Fruit fly (Drosophila melanogaster): Measurements from ENCODE around the gene CG8003.

CG8003 gene

DNA sequence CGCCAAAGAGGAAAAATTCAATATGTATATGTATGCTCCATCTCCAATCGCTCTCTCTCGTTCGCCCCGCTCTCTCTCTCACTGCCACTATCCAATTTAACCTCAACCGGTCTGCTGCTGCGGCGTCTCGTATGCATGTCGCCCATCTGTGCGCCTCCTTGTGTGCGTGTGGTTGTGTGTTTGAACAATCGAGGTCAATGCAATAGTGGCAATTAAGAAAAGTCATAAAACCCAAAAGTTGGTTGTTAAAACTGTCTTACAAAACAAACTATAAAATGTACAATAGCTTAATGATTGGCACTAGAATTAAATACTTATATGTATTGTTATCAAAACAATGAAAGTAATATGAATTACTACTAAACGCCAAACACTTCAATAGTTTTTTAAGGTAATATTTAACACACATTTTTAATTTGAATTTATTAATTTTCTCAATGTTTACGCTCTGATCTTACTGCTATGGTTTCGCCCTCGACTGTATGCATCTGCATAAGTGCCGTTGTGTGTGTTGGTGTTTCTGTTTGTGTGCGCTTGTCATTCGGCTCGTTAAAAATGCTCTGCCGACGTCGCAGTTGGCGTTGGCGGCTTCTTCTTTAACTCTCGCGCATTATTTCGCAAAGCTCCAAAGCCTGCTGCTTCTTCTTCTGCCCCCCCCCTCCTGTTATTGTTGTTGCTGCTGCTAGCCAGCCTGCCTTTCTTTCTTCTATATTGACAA lies 4.3 kb downstream of the CG8003 start:
- TF ChIP-seq CG34367 (tag; optimal IDR thresholded peaks at IDR 0.05) = peak; percentile 98
- peak; percentile 94 for TF ChIP-seq CG32121 (GFP tag; IDR thresholded peaks at IDR 0.05)
- TF ChIP-seq CG8301 (tag; optimal IDR thresholded peaks at IDR 0.05) = peak; percentile 99
- TF ChIP-seq CG10348 (GFP tag; IDR thresholded peaks at IDR 0.05) = peak; percentile 83; the same call in 1 of the 2 replicates
- peak; percentile 94 for TF ChIP-seq CG4496 (GFP tag; IDR thresholded peaks at IDR 0.05)
- peak; percentile 68 for TF ChIP-seq EcR (GFP tag; optimal IDR thresholded peaks at IDR 0.05)
- TF ChIP-seq Pif1B (GFP tag; optimal IDR thresholded peaks at IDR 0.05) = peak; percentile 97
- TF ChIP-seq CG12605 (GFP tag; IDR thresholded peaks at IDR 0.05) = peak; percentile 94
- peak; percentile 96 for TF ChIP-seq CG13204 (GFP tag; optimal IDR thresholded peaks at IDR 0.05)
- peak; percentile 99 for TF ChIP-seq CG8159 (tag; optimal IDR thresholded peaks at IDR 0.05)
- TF ChIP-seq CG9948 (tag; optimal IDR thresholded peaks at IDR 0.05) = peak; percentile 99
- TF ChIP-seq CG17806 (tag; optimal IDR thresholded peaks at IDR 0.05) = peak; percentile 99
- TF ChIP-seq Pif1A (GFP tag; optimal IDR thresholded peaks at IDR 0.05) = peak; percentile 97
- TF ChIP-seq CG15710 (tag; optimal IDR thresholded peaks at IDR 0.05) = peak; percentile 99
- peak; percentile 93 for TF ChIP-seq rn (GFP tag; IDR thresholded peaks at IDR 0.05)
- TF ChIP-seq gl (tag; optimal IDR thresholded peaks at IDR 0.05) = peak; percentile 97
- peak; percentile 79 for TF ChIP-seq fd96Ca (GFP tag; IDR thresholded peaks at IDR 0.05)
- TF ChIP-seq CG14655 (GFP tag; optimal IDR thresholded peaks at IDR 0.05) = peak; percentile 99
- TF ChIP-seq Snoo (tag; optimal IDR thresholded peaks at IDR 0.05) = peak; percentile 98
- TF ChIP-seq D1 (tag; optimal IDR thresholded peaks at IDR 0.05) = peak; percentile 98
- TF ChIP-seq Ets98B (GFP tag; IDR thresholded peaks at IDR 0.05) = peak; percentile 91

DNA sequence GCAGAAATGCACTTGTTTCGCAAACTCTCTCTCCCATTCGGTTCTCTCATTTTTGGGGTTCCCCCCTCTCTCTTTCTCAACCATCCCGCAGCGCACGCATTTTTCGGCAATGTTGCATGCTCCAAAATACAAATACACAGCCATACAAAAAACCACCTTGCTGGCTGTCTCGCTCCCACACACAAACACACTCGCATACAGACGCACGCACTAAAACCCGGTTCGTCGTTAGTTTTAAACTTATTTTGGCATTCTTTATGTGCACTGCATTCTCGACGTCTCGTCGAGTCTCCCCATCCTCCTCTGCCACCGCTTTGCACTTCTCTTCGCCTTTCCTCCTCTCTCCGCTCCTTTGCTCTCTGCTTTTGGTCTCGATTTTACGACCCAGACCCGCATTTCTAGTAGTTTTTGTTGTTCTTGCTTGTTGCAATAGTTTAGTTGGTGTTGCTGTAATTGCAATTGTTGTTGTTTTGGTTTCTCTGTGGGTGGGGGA lies 5.3 kb downstream of the CG8003 start:
- TF ChIP-seq CG8301 (tag; optimal IDR thresholded peaks at IDR 0.05) = no peak
- no peak for TF ChIP-seq gl (tag; optimal IDR thresholded peaks at IDR 0.05)
- TF ChIP-seq CG34367 (tag; optimal IDR thresholded peaks at IDR 0.05) = no peak
- TF ChIP-seq fd96Ca (GFP tag; IDR thresholded peaks at IDR 0.05) = peak; percentile 41; the same call in 2 of the 3 replicates
- 0 out of 2 replicates have a peak, but pooled peaks have one; percentile 50 for TF ChIP-seq CG32121 (GFP tag; IDR thresholded peaks at IDR 0.05)
- TF ChIP-seq CG4496 (GFP tag; IDR thresholded peaks at IDR 0.05) = no peak
- no peak for TF ChIP-seq Snoo (tag; optimal IDR thresholded peaks at IDR 0.05)
- no peak for TF ChIP-seq CG15710 (tag; optimal IDR thresholded peaks at IDR 0.05)
- TF ChIP-seq CG9948 (tag; optimal IDR thresholded peaks at IDR 0.05) = no peak
- TF ChIP-seq EcR (GFP tag; optimal IDR thresholded peaks at IDR 0.05) = peak; percentile 2
- no peak for TF ChIP-seq CG14655 (GFP tag; optimal IDR thresholded peaks at IDR 0.05)
- TF ChIP-seq CG10348 (GFP tag; IDR thresholded peaks at IDR 0.05) = 0 out of 2 replicates have a peak, but pooled peaks have one; percentile 7
- TF ChIP-seq Pif1B (GFP tag; optimal IDR thresholded peaks at IDR 0.05) = no peak
- peak; percentile 61 for TF ChIP-seq CG13204 (GFP tag; optimal IDR thresholded peaks at IDR 0.05)
- TF ChIP-seq rn (GFP tag; IDR thresholded peaks at IDR 0.05) = no peak
- TF ChIP-seq CG12605 (GFP tag; IDR thresholded peaks at IDR 0.05) = no peak
- TF ChIP-seq Pif1A (GFP tag; optimal IDR thresholded peaks at IDR 0.05) = no peak
- TF ChIP-seq Ets98B (GFP tag; IDR thresholded peaks at IDR 0.05) = no peak
- no peak for TF ChIP-seq CG8159 (tag; optimal IDR thresholded peaks at IDR 0.05)
- no peak for TF ChIP-seq CG17806 (tag; optimal IDR thresholded peaks at IDR 0.05)

DNA sequence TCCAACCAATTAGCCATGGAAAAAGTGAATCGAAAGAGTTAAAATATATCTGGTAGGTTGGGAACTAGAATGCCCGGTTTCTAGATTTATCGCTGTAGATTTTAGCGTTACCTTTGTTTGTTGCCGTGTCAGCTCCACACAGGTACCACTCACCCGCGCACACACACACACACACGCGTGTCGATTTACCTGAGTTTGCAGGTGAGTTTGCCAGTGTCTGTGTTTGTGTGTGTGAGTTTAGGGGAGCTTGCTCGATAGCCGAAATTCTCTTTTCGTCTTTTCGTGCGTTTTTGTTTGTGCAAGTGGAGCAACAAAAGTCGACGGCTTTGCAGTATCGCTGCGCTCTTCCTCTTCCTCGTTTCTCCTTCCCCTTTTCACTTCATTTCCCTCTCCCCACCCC lies 6.1 kb downstream of the CG8003 start:
- TF ChIP-seq EcR (GFP tag; optimal IDR thresholded peaks at IDR 0.05) (no peak), rn (GFP tag; IDR thresholded peaks at IDR 0.05) (no peak), CG17806 (tag; optimal IDR thresholded peaks at IDR 0.05) (no peak), CG9948 (tag; optimal IDR thresholded peaks at IDR 0.05) (no peak), D1 (tag; optimal IDR thresholded peaks at IDR 0.05) (no peak), gl (tag; optimal IDR thresholded peaks at IDR 0.05) (no peak), CG8159 (tag; optimal IDR thresholded peaks at IDR 0.05) (no peak), CG34367 (tag; optimal IDR thresholded peaks at IDR 0.05) (no peak), fd96Ca (GFP tag; IDR thresholded peaks at IDR 0.05) (no peak), CG10348 (GFP tag; IDR thresholded peaks at IDR 0.05) (no peak), CG4496 (GFP tag; IDR thresholded peaks at IDR 0.05) (no peak), CG8301 (tag; optimal IDR thresholded peaks at IDR 0.05) (no peak)

DNA sequence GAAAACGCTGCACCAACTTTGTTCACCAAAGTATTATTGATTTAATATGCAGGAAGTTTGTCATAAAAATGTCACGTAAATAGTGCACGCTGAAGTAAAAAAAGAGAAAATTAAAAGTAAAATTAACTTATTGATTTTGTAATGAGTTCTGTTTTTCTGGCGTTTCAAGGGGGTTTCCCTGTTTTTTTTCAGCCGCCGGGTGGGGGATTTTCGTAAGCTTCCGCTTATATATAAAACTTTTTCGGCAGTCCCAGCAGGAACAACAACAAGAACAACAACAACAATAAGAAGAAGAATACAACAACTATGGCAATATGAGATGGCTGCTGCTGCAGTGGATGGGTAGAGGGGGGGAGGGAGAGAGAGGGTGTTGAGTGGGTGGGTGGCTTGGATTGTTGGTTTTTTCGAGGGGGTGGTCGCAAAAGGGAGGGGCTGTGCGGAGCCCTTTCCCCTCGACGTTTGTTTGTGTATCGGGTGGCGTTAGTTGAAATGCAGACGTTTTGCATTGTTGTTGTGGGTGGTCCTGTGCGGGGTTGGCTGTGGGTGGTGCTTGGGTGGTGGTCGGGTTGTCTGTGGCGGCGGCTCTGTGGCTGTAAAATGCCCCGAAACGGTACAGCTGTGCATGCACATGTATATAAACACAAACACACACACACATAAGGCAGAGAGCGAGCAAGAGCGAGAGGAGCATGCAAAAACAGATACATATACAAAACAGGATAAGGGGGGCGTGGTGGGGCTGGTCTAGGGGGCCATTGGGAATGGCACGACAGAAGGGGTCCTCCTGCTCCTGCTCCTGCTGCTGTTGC lies 8.5 kb downstream of the CG8003 start:
- TF ChIP-seq CG34367 (tag; optimal IDR thresholded peaks at IDR 0.05) (no peak), rn (GFP tag; IDR thresholded peaks at IDR 0.05) (no peak), Ets98B (GFP tag; IDR thresholded peaks at IDR 0.05) (no peak), gl (tag; optimal IDR thresholded peaks at IDR 0.05) (no peak), Snoo (tag; optimal IDR thresholded peaks at IDR 0.05) (no peak), CG17806 (tag; optimal IDR thresholded peaks at IDR 0.05) (no peak), CG10348 (GFP tag; IDR thresholded peaks at IDR 0.05) (no peak), CG12605 (GFP tag; IDR thresholded peaks at IDR 0.05) (no peak), Pif1A (GFP tag; optimal IDR thresholded peaks at IDR 0.05) (no peak), CG14655 (GFP tag; optimal IDR thresholded peaks at IDR 0.05) (no peak), CG32121 (GFP tag; IDR thresholded peaks at IDR 0.05) (no peak), EcR (GFP tag; optimal IDR thresholded peaks at IDR 0.05) (no peak), CG13204 (GFP tag; optimal IDR thresholded peaks at IDR 0.05) (no peak), CG15710 (tag; optimal IDR thresholded peaks at IDR 0.05) (no peak), fd96Ca (GFP tag; IDR thresholded peaks at IDR 0.05) (no peak), D1 (tag; optimal IDR thresholded peaks at IDR 0.05) (no peak), Pif1B (GFP tag; optimal IDR thresholded peaks at IDR 0.05) (no peak), CG4496 (GFP tag; IDR thresholded peaks at IDR 0.05) (no peak)

DNA sequence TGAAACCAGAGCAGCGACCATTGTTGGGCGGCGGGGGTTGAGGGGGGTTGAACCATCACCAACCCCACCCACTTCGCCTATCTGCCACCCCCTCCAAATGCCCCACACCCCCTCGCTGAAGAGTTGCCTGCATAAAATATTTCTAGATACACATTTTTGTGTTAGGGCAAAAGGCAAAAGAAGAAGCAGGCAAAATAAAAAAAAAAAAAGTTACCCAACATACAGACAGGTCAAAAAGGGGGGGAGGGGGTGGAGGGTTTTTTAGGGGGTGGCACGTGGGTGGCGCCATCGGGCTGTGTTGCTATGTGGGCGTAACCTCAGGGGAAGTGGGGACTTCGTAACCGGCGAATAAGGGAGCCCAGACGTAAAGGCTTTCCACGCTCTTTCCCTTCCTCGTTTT lies 11.3 kb downstream of the CG8003 start:
- no peak for TF ChIP-seq CG8301 (tag; optimal IDR thresholded peaks at IDR 0.05)

All from whole organism, pupa.